Fruit fly (Drosophila melanogaster) whole organism, prepupa: Measurements from ENCODE around the gene CG6398.
"Not testable (repeated sequence)": the region's sequence is repeated elsewhere in the genome, so short reads cannot be mapped to it uniquely, and the experiment has no call there.

ENCODE experiments used
- Blimp-1 ChIP-seq: fragments of 200-800 bp; sonication (Bioruptor generic); optimal IDR thresholded peaks from 3 replicates; lab custom pipeline; 2017; ENCODE audit warnings: missing biosample characterization, missing genetic modification characterization, mild to moderate bottlenecking, moderate library complexity, missing genetic modification reagents
- CG10669 ChIP-seq: fragments of 200-800 bp; sonication (Bioruptor generic); optimal IDR thresholded peaks from 3 replicates; lab custom pipeline; 2018; ENCODE audit warnings: missing biosample characterization, mild to moderate bottlenecking, missing genetic modification characterization, moderate library complexity
- CG11294 ChIP-seq: fragments of 200-800 bp; sonication (Bioruptor generic); IDR thresholded peaks from 2 replicates; pipeline ENCODE4 v1.3.6; 2022; ENCODE audit warnings: missing biosample characterization, missing genetic modification characterization
- CG4318 ChIP-seq: fragments of 200-800 bp; sonication (Bioruptor generic); optimal IDR thresholded peaks from 3 replicates; lab custom pipeline; 2017; ENCODE audit warnings: missing biosample characterization, mild to moderate bottlenecking, missing genetic modification characterization
- CG8319 ChIP-seq: fragments of 200-800 bp; sonication (Bioruptor generic); optimal IDR thresholded peaks from 3 replicates; lab custom pipeline; 2016; ENCODE audit warnings: missing biosample characterization, missing genetic modification characterization
- spab ChIP-seq: fragments of 200-800 bp; sonication (Bioruptor generic); optimal IDR thresholded peaks from 2 replicates; lab custom pipeline; 2017; ENCODE audit warnings: missing biosample characterization, mild to moderate bottlenecking, missing genetic modification characterization, missing genetic modification reagents

CG6398 gene

DNA sequence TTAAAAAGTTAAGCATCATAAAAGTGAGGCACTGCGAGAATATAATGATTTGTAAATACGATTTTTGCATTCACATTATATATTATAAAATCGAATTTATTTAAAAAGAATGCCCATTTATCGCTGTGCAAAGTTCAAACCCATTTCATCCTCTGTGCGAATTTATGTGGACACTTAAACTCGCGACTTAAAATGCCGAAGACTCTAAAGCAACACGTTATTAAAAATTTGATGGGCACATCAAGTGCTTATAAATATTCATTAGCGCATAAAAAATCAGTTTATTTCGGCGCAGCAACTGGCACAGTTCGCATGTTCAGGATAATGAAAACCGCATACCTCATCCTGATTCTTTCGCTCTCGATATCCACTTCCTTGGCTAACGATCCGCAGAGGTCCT, 57.2 kb downstream of the CG6398 start, which contains the start of gene CG6788:
Gene CG6788, plus strand, starts transcription at position 301 of the 400 bp plus-strand sequence.
- TF ChIP-seq CG8319 (GFP tag; lab: Kevin White, UChicago) (no peak), CG10669 (no peak), Blimp-1 (GFP tag; lab: Kevin White, UChicago) (no peak)

DNA sequence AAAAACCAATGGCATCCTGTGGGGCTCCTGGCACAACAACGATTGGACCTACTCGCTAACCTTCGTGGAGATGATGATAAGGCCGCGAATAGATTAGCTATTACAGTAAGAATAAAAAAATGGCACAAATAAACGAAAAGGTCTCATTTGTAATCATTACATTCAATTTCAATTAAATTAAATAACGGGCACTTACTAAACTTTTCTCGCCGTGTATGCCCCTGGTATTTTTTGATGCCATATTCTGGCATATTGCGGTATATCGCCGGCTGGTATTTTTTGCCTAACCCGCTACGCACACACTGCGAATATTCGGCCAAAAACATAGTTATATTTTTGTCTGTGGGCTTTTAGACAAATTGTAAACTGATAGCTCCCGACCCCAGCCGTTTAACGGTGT, 58.6 kb downstream of the CG6398 start, which contains the start of gene Gss1:
Gene Gss1, plus strand, starts transcription at position 301 of the 400 bp plus-strand sequence.
- TF ChIP-seq spab; CG4318; CG11294 (GFP tag; lab: Robert Waterston, UW): not testable (repeated sequence)
